Fruit fly (Drosophila melanogaster) Kc167 (cell line): Measurements from ENCODE around the gene CG32147.

ENCODE experiments used
- Sin3A ChIP-seq: fragments of >200 bp; optimal IDR thresholded peaks from 2 replicates; lab custom pipeline; 2018; ENCODE audit warnings: missing external identifiers
- h ChIP-seq: fragments of >200 bp; optimal IDR thresholded peaks from 3 replicates; lab custom pipeline; 2018; ENCODE audit warnings: missing external identifiers
- insv ChIP-seq: fragments of >200 bp; optimal IDR thresholded peaks from 3 replicates; lab custom pipeline; 2018; ENCODE audit warnings: missing external identifiers
- psq ChIP-seq: fragments of >200 bp; optimal IDR thresholded peaks from 2 replicates; lab custom pipeline; 2017; ENCODE audit warnings: missing external identifiers
- ttk ChIP-seq: sonication (Bioruptor generic); optimal IDR thresholded peaks from 2 replicates; lab custom pipeline; 2017; ENCODE audit warnings: missing external identifiers

DNA sequence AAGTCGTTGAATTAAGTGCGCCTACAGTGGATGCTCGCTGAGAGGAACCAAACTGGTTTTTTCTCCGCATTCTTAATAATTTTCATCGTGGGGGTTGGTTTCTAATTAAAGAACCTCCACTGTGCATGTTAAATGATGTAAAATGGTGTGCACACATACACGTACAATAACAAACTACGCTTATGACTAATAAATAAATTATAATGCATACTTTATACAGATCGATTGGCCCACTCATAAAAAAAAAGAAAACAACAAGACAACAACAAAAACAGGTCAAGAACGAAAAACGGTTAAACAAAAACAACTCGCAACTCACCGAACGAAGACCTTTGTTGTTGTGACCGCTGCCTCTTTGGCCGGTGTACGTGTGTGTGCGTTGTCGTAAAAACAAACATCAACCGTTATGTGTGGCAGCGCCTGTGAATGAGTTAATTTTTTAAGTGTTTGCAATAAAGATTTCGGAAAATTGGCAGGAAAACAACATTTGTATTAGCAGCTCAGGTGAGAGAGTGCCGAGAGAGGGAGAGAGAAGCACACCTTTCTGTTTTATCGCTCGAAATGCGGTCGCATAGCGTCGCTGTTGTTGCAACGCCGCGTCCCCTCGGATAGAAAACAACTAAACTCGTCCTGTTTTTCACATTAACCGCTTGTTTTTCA lies 49.8 kb downstream of the CG32147 start:
- TF ChIP-seq Sin3A: no peak
- no peak for TF ChIP-seq psq (lab: Kevin White, UChicago)
- TF ChIP-seq insv (lab: Kevin White, UChicago): no peak
- no peak for TF ChIP-seq h
- TF ChIP-seq ttk: no peak
